Worm (Caenorhabditis elegans) whole organism, young adult: ENCODE data around the gene ccch-2.

Experiments
- F37B4.10 ChIP-seq: fragments of 200-800 bp; sonication (Bioruptor generic); IDR thresholded peaks from 2 replicates; pipeline ENCODE4 v1.3.6; 2022; ENCODE audit warnings: missing genetic modification characterization, missing compliant biosample characterization
- F52B5.7 ChIP-seq: sonication (generic microtip); optimal IDR thresholded peaks from 2 replicates; lab custom pipeline; 2016; ENCODE audit warnings: mild to moderate bottlenecking, missing genetic modification characterization, missing compliant biosample characterization
- F57A8.1 ChIP-seq: fragments of 200-800 bp; sonication (Bioruptor generic); optimal IDR thresholded peaks from 2 replicates; lab custom pipeline; 2018; ENCODE audit warnings: mild to moderate bottlenecking, missing genetic modification characterization, moderate library complexity, missing compliant biosample characterization
- T26A5.8 ChIP-seq: sonication (generic microtip); optimal IDR thresholded peaks from 2 replicates; lab custom pipeline; 2016; ENCODE audit warnings: missing genetic modification characterization, missing compliant biosample characterization
- Y79H2A.3 ChIP-seq: fragments of 200-800 bp; sonication (Bioruptor generic); conservative IDR thresholded peaks from 2 replicates; pipeline ENCODE4 v1.3.6; 2022; ENCODE audit warnings: missing genetic modification reagents, missing genetic modification characterization, missing compliant biosample characterization
- Y95B8A.8 ChIP-seq: fragments of 200-800 bp; sonication (Bioruptor generic); IDR thresholded peaks from 2 replicates; pipeline ENCODE4 v1.3.6; 2022; ENCODE audit warnings: missing genetic modification reagents, missing genetic modification characterization, missing compliant biosample characterization
- ZK185.1 ChIP-seq: sonication (generic microtip); optimal IDR thresholded peaks from 2 replicates; lab custom pipeline; 2016; ENCODE audit warnings: mild to moderate bottlenecking, missing genetic modification characterization, missing compliant biosample characterization; ENCODE audit not compliant: poor library complexity, severe bottlenecking
- attf-6 ChIP-seq: fragments of 200-800 bp; sonication (Bioruptor generic); IDR thresholded peaks from 2 replicates; pipeline ENCODE4 v1.3.6; 2022; ENCODE audit warnings: missing genetic modification reagents, missing genetic modification characterization, missing compliant biosample characterization
- cebp-1 ChIP-seq, 2 experiments: fragments of 200-800 bp in 1 of 2; sonication (Bioruptor generic) in 1 of 2; sonication (generic microtip) in 1 of 2; IDR thresholded peaks in 1 of 2; optimal IDR thresholded peaks in 1 of 2; 2 replicates each; pipeline versions ENCODE4 v1.3.6 to Lab custom; 2017 to 2022; ENCODE audit warnings: missing compliant biosample characterization in 2 of 2, missing genetic modification characterization in 2 of 2, mild to moderate bottlenecking in 1 of 2, missing genetic modification reagents in 1 of 2, moderate library complexity in 1 of 2
- ceh-79 ChIP-seq: sonication (generic microtip); optimal IDR thresholded peaks from 2 replicates; lab custom pipeline; 2017; ENCODE audit warnings: mild to moderate bottlenecking, missing genetic modification characterization, missing compliant biosample characterization
- efl-1 ChIP-seq: fragments of 150-350 bp; optimal IDR thresholded peaks from 2 replicates; lab custom pipeline; 2014; ENCODE audit warnings: missing biosample characterization, missing genetic modification reagents, missing genetic modification characterization
- egl-18 ChIP-seq: fragments of 200-800 bp; sonication (Bioruptor generic); IDR thresholded peaks from 2 replicates; pipeline ENCODE4 v1.3.6; 2022; ENCODE audit warnings: missing genetic modification reagents, missing genetic modification characterization, missing compliant biosample characterization
- egrh-3 ChIP-seq: fragments of 200-800 bp; sonication (Bioruptor generic); IDR thresholded peaks from 2 replicates; pipeline ENCODE4 v1.3.6; 2022; ENCODE audit warnings: missing genetic modification reagents, missing genetic modification characterization, missing compliant biosample characterization
- ets-4 ChIP-seq: fragments of 200-800 bp; sonication (Bioruptor generic); optimal IDR thresholded peaks from 2 replicates; lab custom pipeline; 2018; ENCODE audit warnings: mild to moderate bottlenecking, missing genetic modification characterization, missing compliant biosample characterization
- gei-17 ChIP-seq: fragments of 200-800 bp; sonication (Bioruptor generic); optimal IDR thresholded peaks from 2 replicates; lab custom pipeline; 2018; ENCODE audit warnings: mild to moderate bottlenecking, missing genetic modification characterization, missing compliant biosample characterization
- hrde-1 ChIP-seq: sonication (generic microtip); optimal IDR thresholded peaks from 2 replicates; lab custom pipeline; 2016; ENCODE audit warnings: missing genetic modification characterization, mild to moderate bottlenecking, missing compliant biosample characterization, moderate library complexity, missing genotype, missing genetic modification reagents, borderline replicate concordance
- hsf-1 ChIP-seq: fragments of 200-800 bp; sonication (Bioruptor generic); IDR thresholded peaks from 2 replicates; pipeline ENCODE4 v1.3.6; 2022; ENCODE audit warnings: missing genetic modification reagents, missing genetic modification characterization, missing compliant biosample characterization
- lag-1 ChIP-seq: fragments of 200-800 bp; sonication (Bioruptor generic); IDR thresholded peaks from 2 replicates; pipeline ENCODE4 v1.3.6; 2022; ENCODE audit warnings: missing genetic modification reagents, missing genetic modification characterization, missing compliant biosample characterization
- let-607 ChIP-seq, 2 experiments: fragments of 200-800 bp in 1 of 2; sonication (Bioruptor generic) in 1 of 2; sonication (generic microtip) in 1 of 2; optimal IDR thresholded peaks; 2 replicates each; lab custom pipeline; 2016 to 2018; ENCODE audit warnings: mild to moderate bottlenecking in 2 of 2, missing compliant biosample characterization in 2 of 2, missing genetic modification characterization in 2 of 2, moderate library complexity in 2 of 2, missing genotype in 1 of 2
- lin-40 ChIP-seq: sonication (generic microtip); optimal IDR thresholded peaks from 2 replicates; lab custom pipeline; 2016; ENCODE audit warnings: missing genetic modification characterization, mild to moderate bottlenecking, missing compliant biosample characterization, missing genotype, missing genetic modification reagents
- madf-3 ChIP-seq: fragments of 200-800 bp; sonication (Bioruptor generic); IDR thresholded peaks from 2 replicates; pipeline ENCODE4 v1.3.6; 2022; ENCODE audit warnings: missing genetic modification reagents, missing genetic modification characterization, missing compliant biosample characterization
- madf-8 ChIP-seq: fragments of 200-800 bp; sonication (Bioruptor generic); conservative IDR thresholded peaks from 2 replicates; pipeline ENCODE4 v1.3.6; 2022; ENCODE audit warnings: missing genetic modification reagents, missing genetic modification characterization, missing compliant biosample characterization
- mcd-1 ChIP-seq: fragments of 200-800 bp; sonication (Bioruptor generic); IDR thresholded peaks from 2 replicates; pipeline ENCODE4 v1.3.6; 2022; ENCODE audit warnings: missing genetic modification reagents, missing genetic modification characterization, missing compliant biosample characterization
- mxl-1 ChIP-seq: sonication (generic microtip); optimal IDR thresholded peaks from 2 replicates; lab custom pipeline; 2016; ENCODE audit warnings: missing genetic modification characterization, missing compliant biosample characterization
- nfya-1 ChIP-seq: sonication (generic microtip); optimal IDR thresholded peaks from 2 replicates; lab custom pipeline; 2017; ENCODE audit warnings: antibody characterized with exemption, missing compliant biosample characterization, missing genetic modification characterization, borderline replicate concordance; ENCODE audit not compliant: insufficient read depth
- nfyb-1 ChIP-seq: fragments of 200-800 bp; sonication (Bioruptor generic); IDR thresholded peaks from 2 replicates; pipeline ENCODE4 v1.3.6; 2022; ENCODE audit warnings: missing genetic modification reagents, missing genetic modification characterization, missing compliant biosample characterization
- nhr-179 ChIP-seq: sonication (generic microtip); optimal IDR thresholded peaks from 2 replicates; lab custom pipeline; 2016; ENCODE audit warnings: mild to moderate bottlenecking, missing genetic modification characterization, missing compliant biosample characterization
- pbrm-1 ChIP-seq: fragments of 200-800 bp; sonication (Bioruptor generic); IDR thresholded peaks from 2 replicates; pipeline ENCODE4 v1.3.6; 2022; ENCODE audit warnings: missing genetic modification reagents, missing genetic modification characterization, missing compliant biosample characterization
- pha-4 ChIP-seq: fragments of 150-350 bp; sonication (generic microtip); optimal IDR thresholded peaks from 2 replicates; lab custom pipeline; 2014; ENCODE audit warnings: missing biosample characterization, missing genetic modification reagents, missing genetic modification characterization
- rpc-1 ChIP-seq, 2 experiments: fragments of 150-350 bp in 1 of 2; sonication (generic microtip) in 1 of 2; optimal IDR thresholded peaks; 2 replicates each; lab custom pipeline; 2014 to 2018; ENCODE audit warnings: missing biosample characterization in 1 of 2, missing genetic modification characterization in 1 of 2, missing genetic modification reagents in 1 of 2, missing genotype in 1 of 2
- snpc-3.4 ChIP-seq: sonication (generic microtip); optimal IDR thresholded peaks from 2 replicates; lab custom pipeline; 2017; ENCODE audit warnings: missing genetic modification characterization, mild to moderate bottlenecking, missing compliant biosample characterization, antibody characterized with exemption, moderate library complexity, missing genotype, missing genetic modification reagents
- snpc-4 ChIP-seq, 5 experiments: fragments of 150-350 bp in 1 of 5; sonication (generic microtip) in 4 of 5; optimal IDR thresholded peaks; 2 replicates each; lab custom pipeline; 2014 to 2018; ENCODE audit warnings: missing genetic modification characterization in 5 of 5, missing biosample characterization in 3 of 5, antibody characterized with exemption in 2 of 5, mild to moderate bottlenecking in 2 of 5, missing compliant biosample characterization in 2 of 5, missing genotype in 2 of 5, moderate library complexity in 2 of 5, missing genetic modification reagents in 1 of 5
- unc-130 ChIP-seq: sonication (generic microtip); optimal IDR thresholded peaks from 2 replicates; lab custom pipeline; 2016; ENCODE audit warnings: missing genetic modification reagents, missing genetic modification characterization, missing compliant biosample characterization
- unc-62 ChIP-seq: fragments of 150-350 bp; optimal IDR thresholded peaks from 2 replicates; lab custom pipeline; 2014; ENCODE audit warnings: missing biosample characterization, missing genetic modification reagents, missing genetic modification characterization
- ztf-18 ChIP-seq: sonication (generic microtip); optimal IDR thresholded peaks from 2 replicates; lab custom pipeline; 2016; ENCODE audit warnings: missing genotype, mild to moderate bottlenecking, missing genetic modification characterization, missing compliant biosample characterization
- ztf-28 ChIP-seq: fragments of 200-800 bp; sonication (Bioruptor generic); IDR thresholded peaks from 2 replicates; pipeline ENCODE4 v1.3.6; 2022; ENCODE audit warnings: missing genetic modification reagents, missing genetic modification characterization, missing compliant biosample characterization
- ztf-3 ChIP-seq: fragments of 200-800 bp; sonication (Bioruptor generic); optimal IDR thresholded peaks from 2 replicates; lab custom pipeline; 2018; ENCODE audit warnings: mild to moderate bottlenecking, missing genetic modification characterization, missing compliant biosample characterization
- ztf-6 ChIP-seq: fragments of 200-800 bp; sonication (Bioruptor generic); IDR thresholded peaks from 2 replicates; pipeline ENCODE4 v1.3.6; 2022; ENCODE audit warnings: missing genetic modification reagents, missing genetic modification characterization, missing compliant biosample characterization

The ccch-2 gene

DNA sequence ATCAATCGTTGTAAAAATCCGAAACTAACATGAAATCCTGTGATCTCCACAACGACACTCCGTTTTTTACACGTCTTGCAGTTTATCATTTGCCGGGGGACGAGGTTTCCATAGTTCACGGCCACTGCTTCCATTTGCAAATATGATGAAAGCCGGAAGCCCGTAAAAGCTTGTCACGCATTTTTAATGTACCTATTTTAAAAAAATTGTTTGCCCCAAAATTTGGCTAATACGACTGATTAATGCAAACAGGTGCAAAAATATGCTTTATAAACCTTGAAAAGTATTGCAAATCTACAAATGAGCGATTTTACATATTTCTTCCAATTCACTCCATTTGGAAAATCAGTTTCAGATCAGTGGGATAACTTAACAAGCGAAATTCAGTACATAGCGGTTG lies 42.9 kb downstream of the ccch-2 start, which contains the start of gene srz-61:
TSS of gene srz-61 (plus strand) at position 301 of the 400 bp plus-strand sequence.
- TF ChIP-seq F52B5.7 (tag; lab: Kevin White, UChicago) (no peak), madf-8 (GFP tag; lab: Robert Waterston, UW) (no peak), unc-130 (GFP tag; lab: Kevin White, UChicago) (no peak), ZK185.1 (no peak), hrde-1 (tag; lab: Kevin White, UChicago) (no peak), nfya-1 (no peak), ets-4 (no peak), attf-6 (GFP tag; lab: Robert Waterston, UW) (no peak), ztf-6 (GFP tag; lab: Robert Waterston, UW) (no peak), let-607 (tag; optimal IDR thresholded peaks at IDR 0.05; lab: Kevin White, UChicago) (no peak)

DNA sequence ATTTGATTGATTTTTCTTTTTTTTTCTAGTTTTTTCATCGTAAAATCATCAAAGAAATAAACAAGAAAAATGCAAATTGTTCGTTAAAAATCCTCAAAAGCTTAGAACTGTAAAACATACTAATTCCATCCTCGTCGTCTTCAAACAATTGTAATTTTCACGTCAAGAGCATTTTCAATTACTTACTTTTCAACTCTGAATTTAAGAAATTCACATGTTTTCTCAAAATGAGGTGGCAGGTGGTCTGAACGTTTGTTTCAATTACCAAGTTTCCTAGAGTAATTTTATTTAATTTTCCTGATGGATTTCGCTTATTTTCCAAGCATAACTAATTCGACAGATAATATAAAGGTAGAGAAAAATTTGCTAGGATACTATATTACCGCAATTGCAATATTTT lies 45.4 kb downstream of the ccch-2 start, which contains the start of gene srz-104:
TSS of gene srz-104 (plus strand) at position 301 of the 400 bp plus-strand sequence.
- TF ChIP-seq nhr-179 (tag; lab: Kevin White, UChicago) (no peak), ztf-28 (GFP tag; lab: Robert Waterston, UW) (no peak), hsf-1 (no peak), mcd-1 (GFP tag; lab: Robert Waterston, UW) (no peak), pbrm-1 (no peak)
- TF ChIP-seq, all 124 proteins: peak for 0

DNA sequence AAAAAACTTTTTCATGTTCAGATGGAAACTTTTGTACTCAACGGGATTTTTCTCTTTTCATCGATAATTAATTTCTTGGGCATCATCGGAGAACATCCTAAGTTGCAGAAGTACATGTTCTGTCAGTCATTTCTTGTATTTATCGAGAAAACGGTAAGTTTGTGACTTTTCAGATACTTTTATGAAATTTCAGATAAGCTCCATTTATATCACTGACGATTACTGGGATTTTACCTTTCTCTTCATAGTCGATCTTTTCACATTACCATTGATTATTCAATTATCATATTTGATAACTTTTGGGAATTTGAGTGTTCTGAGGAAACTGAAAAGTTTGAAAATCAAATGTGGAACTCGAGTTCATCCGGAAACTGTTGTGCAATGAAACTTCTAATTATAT lies 46.6 kb downstream of the ccch-2 start, which contains the start of gene srz-105:
TSS of gene srz-105 (plus strand) at position 301 of the 400 bp plus-strand sequence.
- TF ChIP-seq madf-3 (no peak), rpc-1 (optimal IDR thresholded peaks at IDR 0.05; lab: Kevin White, UChicago) (no peak), rpc-1 (tag; optimal IDR thresholded peaks at IDR 0.05; lab: Kevin White, UChicago) (no peak), Y79H2A.3 (no peak), lag-1 (GFP tag; lab: Robert Waterston, UW) (no peak), ceh-79 (tag; lab: Kevin White, UChicago) (no peak)

DNA sequence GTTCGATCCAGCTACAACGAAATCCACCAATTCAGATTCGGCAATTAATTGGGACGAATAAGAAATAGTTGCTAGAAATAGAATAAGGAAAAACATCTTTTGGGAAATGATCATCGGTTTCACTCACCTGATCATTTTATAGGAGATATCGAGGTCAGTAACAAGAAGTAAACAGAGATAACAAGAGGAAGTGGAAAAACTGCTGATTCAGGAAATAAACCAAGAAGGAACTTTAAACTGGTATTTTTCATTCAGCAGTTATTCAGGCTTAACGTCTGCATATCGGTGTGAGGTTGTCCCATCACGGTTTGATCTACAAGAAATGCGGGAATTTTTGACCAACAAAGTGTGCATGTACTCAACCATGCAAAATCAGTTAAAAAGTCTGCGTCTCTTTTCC lies 50.5 kb downstream of the ccch-2 start, which contains the start of gene K03D3.2:
TSS of gene K03D3.2 (minus strand) at position 101 of the 400 bp plus-strand sequence.
- TF ChIP-seq ztf-3 (no peak), unc-62 (no peak), T26A5.8 (tag; lab: Kevin White, UChicago) (no peak), pha-4 (tag; lab: Kevin White, UChicago) (no peak), mxl-1 (tag; lab: Kevin White, UChicago) (no peak), lin-40 (tag; lab: Kevin White, UChicago) (no peak), efl-1 (GFP tag; lab: Kevin White, UChicago) (no peak), ztf-18 (tag; lab: Kevin White, UChicago) (no peak), gei-17 (GFP tag; lab: Kevin White, UChicago) (no peak), F57A8.1 (no peak), Y95B8A.8 (no peak), egrh-3 (GFP tag; lab: Robert Waterston, UW) (no peak), cebp-1 (GFP tag; IDR thresholded peaks at IDR 0.05; lab: Robert Waterston, UW) (no peak), cebp-1 (tag; optimal IDR thresholded peaks at IDR 0.05; lab: Kevin White, UChicago) (no peak), hrde-1 (tag; lab: Kevin White, UChicago) (no peak), nfyb-1 (GFP tag; lab: Robert Waterston, UW) (no peak), F37B4.10 (GFP tag; lab: Robert Waterston, UW) (no peak), egl-18 (no peak), snpc-4 (GFP tag; optimal IDR thresholded peaks at IDR 0.05; lab: Kevin White, UChicago) (no peak), snpc-4 (tag; optimal IDR thresholded peaks at IDR 0.05; lab: Kevin White, UChicago) (no peak), snpc-3.4 (tag; lab: Kevin White, UChicago) (no peak)
- TF ChIP-seq, all 124 proteins: peak for 0
